Worm (Caenorhabditis elegans) whole organism, late embryonic: ENCODE measurements around the gene sec-20.

ENCODE experiments used
- C38D4.7 ChIP-seq: fragments of 200-800 bp; sonication (Bioruptor generic); optimal IDR thresholded peaks from 2 replicates; lab custom pipeline; 2018; ENCODE audit warnings: mild to moderate bottlenecking, missing genetic modification characterization, moderate library complexity, missing compliant biosample characterization
- T23F11.4 ChIP-seq: fragments of 200-800 bp; sonication (Bioruptor generic); optimal IDR thresholded peaks from 2 replicates; lab custom pipeline; 2018; ENCODE audit warnings: mild to moderate bottlenecking, missing genetic modification characterization, missing compliant biosample characterization
- Y22D7AL.16 ChIP-seq: sonication (generic microtip); optimal IDR thresholded peaks from 2 replicates; lab custom pipeline; 2016; ENCODE audit warnings: missing genetic modification characterization, missing compliant biosample characterization
- ama-1 ChIP-seq: fragments of 150-350 bp; optimal IDR thresholded peaks from 2 replicates; lab custom pipeline; 2014
- ceh-14 ChIP-seq: sonication (generic microtip); optimal IDR thresholded peaks from 2 replicates; lab custom pipeline; 2016; ENCODE audit warnings: missing genotype, missing genetic modification characterization, missing compliant biosample characterization
- ceh-19 ChIP-seq: fragments of 200-800 bp; sonication (Bioruptor generic); optimal IDR thresholded peaks from 2 replicates; lab custom pipeline; 2018; ENCODE audit warnings: mild to moderate bottlenecking, missing genetic modification characterization, missing compliant biosample characterization
- ceh-22 ChIP-seq: sonication (generic microtip); optimal IDR thresholded peaks from 2 replicates; lab custom pipeline; 2017; ENCODE audit warnings: missing biosample characterization, missing genetic modification characterization
- ceh-24 ChIP-seq: sonication (generic microtip); optimal IDR thresholded peaks from 2 replicates; lab custom pipeline; 2016; ENCODE audit warnings: mild to moderate bottlenecking, missing genetic modification characterization, missing compliant biosample characterization
- ceh-30 ChIP-seq: fragments of 150-350 bp; optimal IDR thresholded peaks from 2 replicates; lab custom pipeline; 2014; ENCODE audit warnings: missing biosample characterization, missing genetic modification characterization
- ceh-6 ChIP-seq: fragments of 200-800 bp; sonication (Bioruptor generic); optimal IDR thresholded peaks from 2 replicates; lab custom pipeline; 2018; ENCODE audit warnings: mild to moderate bottlenecking, missing genetic modification characterization, missing compliant biosample characterization
- ceh-9 ChIP-seq: sonication (generic microtip); optimal IDR thresholded peaks from 2 replicates; lab custom pipeline; 2016; ENCODE audit warnings: mild to moderate bottlenecking, missing genetic modification characterization, inconsistent platforms, missing compliant biosample characterization
- dmd-4 ChIP-seq: sonication (generic microtip); optimal IDR thresholded peaks from 2 replicates; lab custom pipeline; 2016; ENCODE audit warnings: borderline replicate concordance, missing genetic modification characterization, missing compliant biosample characterization
- dve-1 ChIP-seq: sonication (generic microtip); optimal IDR thresholded peaks from 2 replicates; lab custom pipeline; 2017; ENCODE audit warnings: antibody characterized with exemption, mild to moderate bottlenecking, missing genetic modification characterization, missing compliant biosample characterization
- elt-4 ChIP-seq: sonication (generic microtip); optimal IDR thresholded peaks from 2 replicates; lab custom pipeline; 2016; ENCODE audit warnings: missing genetic modification characterization, missing compliant biosample characterization
- ets-4 ChIP-seq: sonication (generic microtip); optimal IDR thresholded peaks from 2 replicates; lab custom pipeline; 2016; ENCODE audit warnings: missing genetic modification characterization, missing compliant biosample characterization
- fax-1 ChIP-seq: sonication (generic microtip); optimal IDR thresholded peaks from 2 replicates; lab custom pipeline; 2016; ENCODE audit warnings: missing genotype, missing genetic modification characterization, missing compliant biosample characterization
- hlh-30 ChIP-seq: sonication (generic microtip); optimal IDR thresholded peaks from 2 replicates; lab custom pipeline; 2017; ENCODE audit warnings: antibody characterized with exemption, missing genetic modification characterization, missing compliant biosample characterization; ENCODE audit not compliant: insufficient read depth
- hlh-8 ChIP-seq: sonication (generic microtip); optimal IDR thresholded peaks from 2 replicates; lab custom pipeline; 2016; ENCODE audit warnings: missing genotype, missing genetic modification characterization, missing compliant biosample characterization
- lim-6 ChIP-seq: sonication (generic microtip); optimal IDR thresholded peaks from 2 replicates; lab custom pipeline; 2016; ENCODE audit warnings: missing genetic modification characterization, missing compliant biosample characterization
- lin-11 ChIP-seq: fragments of 200-800 bp; sonication (Bioruptor generic); optimal IDR thresholded peaks from 2 replicates; lab custom pipeline; 2018; ENCODE audit warnings: mild to moderate bottlenecking, missing genetic modification characterization, missing compliant biosample characterization
- madf-2 ChIP-seq: sonication (generic microtip); optimal IDR thresholded peaks from 2 replicates; lab custom pipeline; 2017; ENCODE audit warnings: missing genetic modification characterization, missing compliant biosample characterization
- mec-3 ChIP-seq: sonication (generic microtip); optimal IDR thresholded peaks from 2 replicates; lab custom pipeline; 2016; ENCODE audit warnings: borderline replicate concordance, missing genetic modification characterization, missing compliant biosample characterization
- nfya-1 ChIP-seq: sonication (generic microtip); optimal IDR thresholded peaks from 2 replicates; lab custom pipeline; 2017; ENCODE audit warnings: missing genetic modification characterization, mild to moderate bottlenecking, missing compliant biosample characterization, antibody characterized with exemption, moderate library complexity
- nhr-11 ChIP-seq: fragments of 150-350 bp; optimal IDR thresholded peaks from 2 replicates; lab custom pipeline; 2014; ENCODE audit warnings: missing biosample characterization, missing genetic modification characterization
- nhr-232 ChIP-seq: sonication (generic microtip); optimal IDR thresholded peaks from 2 replicates; lab custom pipeline; 2016; ENCODE audit warnings: missing genetic modification characterization, missing compliant biosample characterization
- odd-2 ChIP-seq: sonication (generic microtip); optimal IDR thresholded peaks from 2 replicates; lab custom pipeline; 2017; ENCODE audit warnings: antibody characterized with exemption, mild to moderate bottlenecking, missing genetic modification characterization, missing compliant biosample characterization
- pha-4 ChIP-seq: fragments of 150-350 bp; optimal IDR thresholded peaks from 2 replicates; lab custom pipeline; 2018; ENCODE audit warnings: missing biosample characterization, missing genetic modification reagents, missing genetic modification characterization
- pqm-1 ChIP-seq: sonication (generic microtip); optimal IDR thresholded peaks from 2 replicates; lab custom pipeline; 2016; ENCODE audit warnings: missing genetic modification characterization, missing compliant biosample characterization
- rnt-1 ChIP-seq: sonication (generic microtip); optimal IDR thresholded peaks from 2 replicates; lab custom pipeline; 2016; ENCODE audit warnings: missing genetic modification characterization, missing compliant biosample characterization
- sdc-2 ChIP-seq: sonication (generic microtip); optimal IDR thresholded peaks from 2 replicates; lab custom pipeline; 2016; ENCODE audit warnings: missing genotype, missing genetic modification characterization, missing compliant biosample characterization
- sox-2 ChIP-seq: fragments of 200-800 bp; sonication (Bioruptor generic); IDR thresholded peaks from 2 replicates; pipeline ENCODE4 v1.3.6; 2022; ENCODE audit warnings: missing genetic modification reagents, missing genetic modification characterization, missing compliant biosample characterization
- sox-4 ChIP-seq: sonication (generic microtip); optimal IDR thresholded peaks from 2 replicates; lab custom pipeline; 2017; ENCODE audit warnings: mild to moderate bottlenecking, missing genetic modification characterization, inconsistent platforms, missing compliant biosample characterization
- syd-9 ChIP-seq: sonication (generic microtip); optimal IDR thresholded peaks from 2 replicates; lab custom pipeline; 2016; ENCODE audit warnings: mild to moderate bottlenecking, missing genetic modification characterization, moderate library complexity, missing compliant biosample characterization
- tbx-7 ChIP-seq: sonication (generic microtip); optimal IDR thresholded peaks from 2 replicates; lab custom pipeline; 2016; ENCODE audit warnings: missing genotype, missing genetic modification characterization, missing compliant biosample characterization
- unc-3 ChIP-seq, 2 experiments: fragments of 200-800 bp in 1 of 2; sonication (Bioruptor generic) in 1 of 2; sonication (generic microtip) in 1 of 2; conservative IDR thresholded peaks in 1 of 2; optimal IDR thresholded peaks in 1 of 2; 2 replicates each; pipeline versions ENCODE4 v1.3.6 to Lab custom; 2016 to 2022; ENCODE audit warnings: missing compliant biosample characterization in 2 of 2, missing genetic modification characterization in 2 of 2, missing genetic modification reagents in 1 of 2
- unc-42 ChIP-seq: sonication (generic microtip); optimal IDR thresholded peaks from 2 replicates; lab custom pipeline; 2016; ENCODE audit warnings: missing genotype, missing genetic modification characterization, missing compliant biosample characterization
- unc-86 ChIP-seq: sonication (generic microtip); optimal IDR thresholded peaks from 2 replicates; lab custom pipeline; 2016; ENCODE audit warnings: missing genetic modification characterization, missing compliant biosample characterization
- zip-5 ChIP-seq: sonication (generic microtip); optimal IDR thresholded peaks from 2 replicates; lab custom pipeline; 2016; ENCODE audit warnings: missing genetic modification characterization, missing compliant biosample characterization
- ztf-16 ChIP-seq: sonication (generic microtip); optimal IDR thresholded peaks from 2 replicates; lab custom pipeline; 2017; ENCODE audit warnings: missing genetic modification characterization, missing compliant biosample characterization

sec-20 gene

DNA sequence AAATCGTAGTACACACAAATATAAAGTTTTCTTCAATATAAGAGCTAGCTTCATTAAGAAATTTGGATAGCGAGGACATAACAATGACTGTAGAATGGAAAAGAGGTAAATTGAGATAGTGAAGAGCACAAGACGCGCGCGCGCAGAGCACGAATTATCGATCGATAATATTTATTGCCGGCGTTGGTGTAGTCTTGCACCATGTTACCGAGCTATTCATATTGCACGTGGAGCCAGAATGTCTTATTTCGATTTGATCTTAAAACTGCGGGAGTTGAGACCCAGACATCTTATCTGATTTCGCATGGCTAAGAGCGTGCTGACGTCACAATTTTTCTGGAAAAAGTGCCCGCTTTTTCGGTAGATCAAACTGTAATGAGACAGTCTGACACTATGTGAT lies 22.4 kb upstream of the sec-20 start, which contains the start of gene F40G9.18:
TSS of gene F40G9.18 (minus strand) at position 101 of the 400 bp plus-strand sequence.
- TF ChIP-seq tbx-7 (tag; lab: Kevin White, UChicago), result no peak
- TF ChIP-seq fax-1 (tag; lab: Kevin White, UChicago), result no peak
- TF ChIP-seq ceh-22 (tag; lab: Kevin White, UChicago), result no peak
- no peak for TF ChIP-seq unc-3 (GFP tag; conservative IDR thresholded peaks at IDR 0.05; lab: Robert Waterston, UW)
- TF ChIP-seq unc-3 (tag; optimal IDR thresholded peaks at IDR 0.05; lab: Kevin White, UChicago), result no peak
- TF ChIP-seq ama-1 (lab: Kevin White, UChicago), result no peak
- no peak for TF ChIP-seq ceh-9 (tag; lab: Kevin White, UChicago)
- TF ChIP-seq ceh-24, result no peak
- no peak for TF ChIP-seq ceh-6 (GFP tag; lab: Kevin White, UChicago)
- no peak for TF ChIP-seq odd-2 (tag; lab: Kevin White, UChicago)
- no peak for TF ChIP-seq Y22D7AL.16 (tag; lab: Kevin White, UChicago)
- TF ChIP-seq C38D4.7 (GFP tag; lab: Kevin White, UChicago), result no peak
- no peak for TF ChIP-seq ceh-19 (GFP tag; lab: Kevin White, UChicago)
- no peak for TF ChIP-seq pha-4 (tag; lab: Kevin White, UChicago)
- no peak for TF ChIP-seq dve-1 (tag; lab: Kevin White, UChicago)

DNA sequence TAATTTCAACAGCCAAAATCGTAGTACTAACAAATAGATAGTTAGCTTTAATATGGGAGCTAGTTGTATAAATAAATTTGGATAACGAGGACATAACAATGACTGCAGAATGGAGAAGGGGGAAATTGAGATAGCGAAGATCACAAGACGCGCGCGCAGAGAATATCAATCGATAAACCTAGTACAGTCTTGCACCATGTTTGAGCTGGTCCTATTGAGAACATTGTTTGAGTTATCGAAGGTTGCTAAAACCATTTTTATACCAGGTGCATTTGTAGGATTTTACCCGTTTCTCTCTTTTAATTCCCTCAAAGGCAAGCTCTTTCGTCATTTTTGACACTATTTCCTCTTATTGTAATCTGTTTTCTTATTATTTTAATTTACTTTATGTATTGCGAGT lies 20.3 kb upstream of the sec-20 start, which contains the start of the genes F40G9.9 and F40G9.12:
TSS of gene F40G9.9 (minus strand) at position 101 of the 400 bp plus-strand sequence.
TSS of gene F40G9.12 (plus strand) at position 231 of the 400 bp plus-strand sequence.
- TF ChIP-seq zip-5 (tag; lab: Kevin White, UChicago), result no peak
- no peak for TF ChIP-seq madf-2
- TF ChIP-seq pqm-1 (tag; lab: Kevin White, UChicago), result no peak
- TF ChIP-seq unc-86 (tag; lab: Kevin White, UChicago), result no peak
- no peak for TF ChIP-seq fax-1 (tag; lab: Kevin White, UChicago)
- TF ChIP-seq C38D4.7 (GFP tag; lab: Kevin White, UChicago), result no peak
- no peak for TF ChIP-seq ztf-16 (tag; lab: Kevin White, UChicago)
- no peak for TF ChIP-seq tbx-7 (tag; lab: Kevin White, UChicago)
- no peak for TF ChIP-seq rnt-1 (tag; lab: Kevin White, UChicago)
- TF ChIP-seq mec-3, result no peak
- no peak for TF ChIP-seq ceh-30 (tag; lab: Kevin White, UChicago)
- TF ChIP-seq nhr-232 (tag; lab: Kevin White, UChicago), result no peak
- TF ChIP-seq ets-4, result no peak
- TF ChIP-seq sdc-2 (tag; lab: Kevin White, UChicago), result no peak
- no peak for TF ChIP-seq ceh-14 (tag; lab: Kevin White, UChicago)
- TF ChIP-seq unc-3 (GFP tag; conservative IDR thresholded peaks at IDR 0.05; lab: Robert Waterston, UW), result no peak
- TF ChIP-seq unc-3 (tag; optimal IDR thresholded peaks at IDR 0.05; lab: Kevin White, UChicago), result no peak
- TF ChIP-seq pha-4 (tag; lab: Kevin White, UChicago), result no peak
- no peak for TF ChIP-seq sox-4 (tag; lab: Kevin White, UChicago)

- no peak for TF ChIP-seq lin-11
- no peak for TF ChIP-seq dve-1 (tag; lab: Kevin White, UChicago)
- no peak for TF ChIP-seq sox-4 (tag; lab: Kevin White, UChicago)
- no peak for TF ChIP-seq unc-42 (tag; lab: Kevin White, UChicago)
Observed at ce11 chrIII:173501-173900, 18.4 kb upstream of the sec-20 start, which contains the start of gene F40G9.19. F40G9.19 (plus strand) TSS chrIII:173801.

- TF ChIP-seq hlh-30 (tag; lab: Kevin White, UChicago), result no peak
- TF ChIP-seq nfya-1 (tag; lab: Kevin White, UChicago), result no peak
- no peak for TF ChIP-seq elt-4 (tag; lab: Kevin White, UChicago)
- TF ChIP-seq nhr-11 (tag; lab: Kevin White, UChicago), result no peak
- TF ChIP-seq ets-4, result no peak
- no peak for TF ChIP-seq unc-86 (tag; lab: Kevin White, UChicago)
- TF ChIP-seq fax-1 (tag; lab: Kevin White, UChicago), result no peak
- TF ChIP-seq ceh-22 (tag; lab: Kevin White, UChicago), result no peak
- no peak for TF ChIP-seq lim-6 (tag; lab: Kevin White, UChicago)
- TF ChIP-seq dmd-4, result no peak
- no peak for TF ChIP-seq tbx-7 (tag; lab: Kevin White, UChicago)
- no peak for TF ChIP-seq syd-9 (tag; lab: Kevin White, UChicago)
- TF ChIP-seq zip-5 (tag; lab: Kevin White, UChicago), result no peak
- TF ChIP-seq T23F11.4 (GFP tag; lab: Kevin White, UChicago), result no peak
- no peak for TF ChIP-seq sox-4 (tag; lab: Kevin White, UChicago)
- no peak for TF ChIP-seq hlh-8 (tag; lab: Kevin White, UChicago)
- no peak for TF ChIP-seq sox-2
Observed at ce11 chrIII:175733-176132, 16.2 kb upstream of the sec-20 start, which contains the start of gene clec-148. clec-148 (minus strand) TSS chrIII:175833.
